Worm (Caenorhabditis elegans) whole organism, late embryonic: Measurements from ENCODE around the gene C27A7.9.
A peak's percentile ranks its signal among the peaks of the same experiment; 100 is the strongest.

Experiments
- C08G9.2 ChIP-seq: sonication (generic microtip); optimal IDR thresholded peaks from 2 replicates; lab custom pipeline; 2016; ENCODE audit warnings: mild to moderate bottlenecking, missing genetic modification characterization, moderate library complexity, missing compliant biosample characterization
- K02D7.2 ChIP-seq: sonication (generic microtip); optimal IDR thresholded peaks from 2 replicates; lab custom pipeline; 2017; ENCODE audit warnings: mild to moderate bottlenecking, missing genetic modification characterization, missing compliant biosample characterization
- ama-1 ChIP-seq: fragments of 150-350 bp; optimal IDR thresholded peaks from 2 replicates; lab custom pipeline; 2014
- ceh-14 ChIP-seq: sonication (generic microtip); optimal IDR thresholded peaks from 2 replicates; lab custom pipeline; 2016; ENCODE audit warnings: missing genotype, missing genetic modification characterization, missing compliant biosample characterization
- ceh-18 ChIP-seq: sonication (generic microtip); optimal IDR thresholded peaks from 2 replicates; lab custom pipeline; 2016; ENCODE audit warnings: missing genetic modification characterization, missing compliant biosample characterization
- ceh-22 ChIP-seq: sonication (generic microtip); optimal IDR thresholded peaks from 2 replicates; lab custom pipeline; 2017; ENCODE audit warnings: missing biosample characterization, missing genetic modification characterization
- ceh-24 ChIP-seq: sonication (generic microtip); optimal IDR thresholded peaks from 2 replicates; lab custom pipeline; 2016; ENCODE audit warnings: mild to moderate bottlenecking, missing genetic modification characterization, missing compliant biosample characterization
- ceh-31 ChIP-seq: sonication (generic microtip); optimal IDR thresholded peaks from 2 replicates; lab custom pipeline; 2016; ENCODE audit warnings: missing genetic modification characterization, missing compliant biosample characterization
- ceh-34 ChIP-seq: sonication (generic microtip); optimal IDR thresholded peaks from 2 replicates; lab custom pipeline; 2016; ENCODE audit warnings: mild to moderate bottlenecking, missing genetic modification characterization, missing compliant biosample characterization
- ceh-48 ChIP-seq: sonication (generic microtip); optimal IDR thresholded peaks from 2 replicates; lab custom pipeline; 2016; ENCODE audit warnings: missing genetic modification characterization, inconsistent platforms, missing compliant biosample characterization
- ceh-9 ChIP-seq: sonication (generic microtip); optimal IDR thresholded peaks from 2 replicates; lab custom pipeline; 2016; ENCODE audit warnings: mild to moderate bottlenecking, missing genetic modification characterization, inconsistent platforms, missing compliant biosample characterization
- che-1 ChIP-seq: sonication (generic microtip); optimal IDR thresholded peaks from 2 replicates; lab custom pipeline; 2016; ENCODE audit warnings: mild to moderate bottlenecking, missing genetic modification characterization, missing compliant biosample characterization
- dmd-4 ChIP-seq: sonication (generic microtip); optimal IDR thresholded peaks from 2 replicates; lab custom pipeline; 2016; ENCODE audit warnings: borderline replicate concordance, missing genetic modification characterization, missing compliant biosample characterization
- elt-4 ChIP-seq: sonication (generic microtip); optimal IDR thresholded peaks from 2 replicates; lab custom pipeline; 2016; ENCODE audit warnings: missing genetic modification characterization, missing compliant biosample characterization
- eyg-1 ChIP-seq: sonication (generic microtip); optimal IDR thresholded peaks from 2 replicates; lab custom pipeline; 2016; ENCODE audit warnings: missing genotype, missing genetic modification characterization, missing compliant biosample characterization
- fax-1 ChIP-seq: sonication (generic microtip); optimal IDR thresholded peaks from 2 replicates; lab custom pipeline; 2016; ENCODE audit warnings: missing genotype, missing genetic modification characterization, missing compliant biosample characterization
- fkh-10 ChIP-seq: fragments of 150-350 bp; optimal IDR thresholded peaks from 2 replicates; lab custom pipeline; 2014; ENCODE audit warnings: missing biosample characterization, missing genetic modification reagents, missing genetic modification characterization
- hlh-13 ChIP-seq: fragments of 200-800 bp; sonication (Bioruptor generic); optimal IDR thresholded peaks from 2 replicates; lab custom pipeline; 2018; ENCODE audit warnings: mild to moderate bottlenecking, missing genetic modification characterization, missing compliant biosample characterization
- hlh-15 ChIP-seq: sonication (generic microtip); optimal IDR thresholded peaks from 2 replicates; lab custom pipeline; 2016; ENCODE audit warnings: missing genetic modification characterization, missing compliant biosample characterization
- hlh-6 ChIP-seq: sonication (generic microtip); optimal IDR thresholded peaks from 2 replicates; lab custom pipeline; 2016; ENCODE audit warnings: missing genotype, missing genetic modification characterization, missing compliant biosample characterization
- lin-11 ChIP-seq: fragments of 200-800 bp; sonication (Bioruptor generic); optimal IDR thresholded peaks from 2 replicates; lab custom pipeline; 2018; ENCODE audit warnings: mild to moderate bottlenecking, missing genetic modification characterization, missing compliant biosample characterization
- madf-2 ChIP-seq: sonication (generic microtip); optimal IDR thresholded peaks from 2 replicates; lab custom pipeline; 2017; ENCODE audit warnings: missing genetic modification characterization, missing compliant biosample characterization
- nfya-1 ChIP-seq: sonication (generic microtip); optimal IDR thresholded peaks from 2 replicates; lab custom pipeline; 2017; ENCODE audit warnings: missing genetic modification characterization, mild to moderate bottlenecking, missing compliant biosample characterization, antibody characterized with exemption, moderate library complexity
- pag-3 ChIP-seq: sonication (generic microtip); optimal IDR thresholded peaks from 2 replicates; lab custom pipeline; 2016; ENCODE audit warnings: missing compliant biosample characterization, missing genetic modification characterization, borderline replicate concordance
- pax-1 ChIP-seq: fragments of 150-350 bp; optimal IDR thresholded peaks from 2 replicates; lab custom pipeline; 2014; ENCODE audit warnings: missing biosample characterization, missing genetic modification characterization
- pqm-1 ChIP-seq: sonication (generic microtip); optimal IDR thresholded peaks from 2 replicates; lab custom pipeline; 2016; ENCODE audit warnings: missing genetic modification characterization, missing compliant biosample characterization
- sox-4 ChIP-seq: sonication (generic microtip); optimal IDR thresholded peaks from 2 replicates; lab custom pipeline; 2017; ENCODE audit warnings: mild to moderate bottlenecking, missing genetic modification characterization, inconsistent platforms, missing compliant biosample characterization
- syd-9 ChIP-seq: sonication (generic microtip); optimal IDR thresholded peaks from 2 replicates; lab custom pipeline; 2016; ENCODE audit warnings: mild to moderate bottlenecking, missing genetic modification characterization, moderate library complexity, missing compliant biosample characterization
- tbx-2 ChIP-seq: sonication (generic microtip); optimal IDR thresholded peaks from 2 replicates; lab custom pipeline; 2016; ENCODE audit warnings: missing genetic modification characterization, missing compliant biosample characterization
- tbx-7 ChIP-seq: sonication (generic microtip); optimal IDR thresholded peaks from 2 replicates; lab custom pipeline; 2016; ENCODE audit warnings: missing genotype, missing genetic modification characterization, missing compliant biosample characterization
- unc-3 ChIP-seq, 2 experiments: fragments of 200-800 bp in 1 of 2; sonication (Bioruptor generic) in 1 of 2; sonication (generic microtip) in 1 of 2; conservative IDR thresholded peaks in 1 of 2; optimal IDR thresholded peaks in 1 of 2; 2 replicates each; pipeline versions ENCODE4 v1.3.6 to Lab custom; 2016 to 2022; ENCODE audit warnings: missing compliant biosample characterization in 2 of 2, missing genetic modification characterization in 2 of 2, missing genetic modification reagents in 1 of 2
- unc-42 ChIP-seq: sonication (generic microtip); optimal IDR thresholded peaks from 2 replicates; lab custom pipeline; 2016; ENCODE audit warnings: missing genotype, missing genetic modification characterization, missing compliant biosample characterization
- ztf-16 ChIP-seq: sonication (generic microtip); optimal IDR thresholded peaks from 2 replicates; lab custom pipeline; 2017; ENCODE audit warnings: missing genetic modification characterization, missing compliant biosample characterization

Gene C27A7.9

DNA sequence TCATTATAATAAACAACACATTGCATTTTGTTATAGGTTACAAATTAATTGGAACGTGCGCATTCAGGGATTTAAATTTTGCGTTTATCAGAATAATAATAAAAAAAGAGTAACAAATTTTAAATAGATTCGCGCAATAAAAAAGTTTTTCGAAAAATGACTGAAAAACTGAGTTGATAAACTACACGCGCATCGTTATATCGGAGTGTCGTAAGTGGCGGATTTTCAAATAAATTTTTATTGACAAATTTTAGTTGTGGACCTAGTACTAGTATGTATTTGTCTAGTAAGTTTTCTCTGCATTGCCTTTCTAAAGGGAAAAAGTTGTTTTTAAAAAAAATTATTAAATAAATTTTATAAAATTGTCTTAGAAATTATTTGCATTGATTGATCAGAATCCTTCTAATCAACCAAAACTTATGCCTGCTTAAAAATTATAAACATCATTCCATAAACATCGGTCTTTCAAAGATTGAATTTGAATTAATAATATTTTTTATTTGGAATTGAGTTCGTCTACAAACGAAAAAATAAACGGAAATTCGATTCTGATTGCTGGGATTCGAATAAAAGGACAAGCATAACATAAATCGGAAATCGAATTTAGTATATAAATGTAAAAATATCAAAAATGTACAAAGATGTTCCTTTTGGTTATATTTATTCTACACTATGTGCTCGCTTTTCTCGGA, 30.0 kb upstream of the C27A7.9 start, which contains the start of gene srd-4:
TSS of gene srd-4 (plus strand) at position 642 of the 692 bp plus-strand sequence.
- TF ChIP-seq dmd-4 (tag; lab: Kevin White, UChicago) (no peak), nfya-1 (tag; lab: Kevin White, UChicago) (peak; percentile 6)

DNA sequence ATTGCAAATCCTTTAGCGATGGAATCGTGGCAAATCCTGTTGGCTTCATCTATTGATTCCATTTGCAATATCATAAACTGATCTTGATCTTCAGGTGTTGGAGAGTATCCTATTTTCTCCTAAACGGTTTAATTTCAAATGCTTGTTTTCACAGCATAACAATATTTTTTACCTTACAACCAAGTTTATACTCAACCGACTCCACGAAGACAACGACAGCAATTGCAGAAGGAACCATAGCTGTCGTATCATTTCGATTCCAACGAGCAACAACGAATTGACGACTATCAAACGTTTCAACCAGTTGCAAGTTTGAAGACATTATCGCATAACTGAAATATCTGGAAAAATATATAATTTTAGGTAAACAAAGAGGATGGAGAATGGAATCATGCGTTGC, 29.4 kb upstream of the C27A7.9 start, which contains the start of gene usip-1:
TSS of gene usip-1 (minus strand) at position 341 of the 400 bp plus-strand sequence.
- no peak for TF ChIP-seq lin-11 (tag; lab: Kevin White, UChicago)
- TF ChIP-seq che-1: no peak
- no peak for TF ChIP-seq pqm-1 (tag; lab: Kevin White, UChicago)
- no peak for TF ChIP-seq ceh-31 (tag; lab: Kevin White, UChicago)
- no peak for TF ChIP-seq pax-1 (tag; lab: Kevin White, UChicago)
- no peak for TF ChIP-seq ceh-14 (tag; lab: Kevin White, UChicago)
- no peak for TF ChIP-seq ceh-48 (tag; lab: Kevin White, UChicago)
- no peak for TF ChIP-seq tbx-2 (tag; lab: Kevin White, UChicago)
- no peak for TF ChIP-seq syd-9
- no peak for TF ChIP-seq ztf-16
- TF ChIP-seq sox-4: no peak
- TF ChIP-seq unc-3 (GFP tag; conservative IDR thresholded peaks at IDR 0.05; lab: Robert Waterston, UW): no peak
- TF ChIP-seq unc-3 (tag; optimal IDR thresholded peaks at IDR 0.05; lab: Kevin White, UChicago): no peak
- no peak for TF ChIP-seq dmd-4 (tag; lab: Kevin White, UChicago)
- no peak for TF ChIP-seq ceh-24 (tag; lab: Kevin White, UChicago)
- no peak for TF ChIP-seq C08G9.2

DNA sequence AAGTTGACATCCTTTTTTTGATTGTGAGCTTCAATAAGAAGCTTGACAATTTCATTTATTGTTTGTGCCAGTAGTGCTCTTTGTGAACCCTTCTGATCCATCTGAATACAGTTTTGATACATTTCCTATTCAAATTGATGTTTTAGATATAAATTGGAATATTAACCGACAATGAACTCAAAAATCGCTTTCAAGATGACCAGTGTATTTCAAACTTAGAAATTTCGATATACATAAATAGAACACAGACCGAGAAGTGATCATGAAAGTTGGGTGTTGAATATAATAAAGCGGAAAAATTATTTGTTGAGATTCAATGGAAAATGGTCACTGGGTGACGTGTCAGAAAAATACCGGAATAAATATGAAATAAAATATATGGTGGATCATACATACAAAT, 26.9 kb upstream of the C27A7.9 start, which contains the start of gene elpc-3:
TSS of gene elpc-3 (minus strand) at position 101 of the 400 bp plus-strand sequence.
- TF ChIP-seq ceh-18 (tag; lab: Kevin White, UChicago): no peak
- no peak for TF ChIP-seq ceh-9
- TF ChIP-seq sox-4: no peak
- no peak for TF ChIP-seq pag-3 (tag; lab: Kevin White, UChicago)
- no peak for TF ChIP-seq unc-3 (GFP tag; conservative IDR thresholded peaks at IDR 0.05; lab: Robert Waterston, UW)
- no peak for TF ChIP-seq unc-3 (tag; optimal IDR thresholded peaks at IDR 0.05; lab: Kevin White, UChicago)
- TF ChIP-seq, all 69 proteins: peak for 0

ce11 chrV:12179338-12179737, 24.9 kb upstream of the C27A7.9 start, which contains the start of gene clec-224:
clec-224 (minus strand) TSS chrV:12179438.
- TF ChIP-seq ama-1 (lab: Kevin White, UChicago) (no peak), eyg-1 (tag; lab: Kevin White, UChicago) (no peak), ceh-34 (tag; lab: Kevin White, UChicago) (no peak), syd-9 (no peak), pag-3 (tag; lab: Kevin White, UChicago) (no peak), hlh-6 (tag; lab: Kevin White, UChicago) (no peak), tbx-7 (tag; lab: Kevin White, UChicago) (no peak), ceh-22 (tag; lab: Kevin White, UChicago) (no peak), unc-42 (tag; lab: Kevin White, UChicago) (no peak), K02D7.2 (tag; lab: Kevin White, UChicago) (no peak), hlh-13 (GFP tag; lab: Kevin White, UChicago) (no peak), C08G9.2 (no peak), hlh-15 (no peak), fax-1 (tag; lab: Kevin White, UChicago) (no peak), ceh-18 (tag; lab: Kevin White, UChicago) (no peak), elt-4 (tag; lab: Kevin White, UChicago) (no peak), che-1 (no peak), pqm-1 (tag; lab: Kevin White, UChicago) (no peak), fkh-10 (GFP tag; lab: Kevin White, UChicago) (no peak), madf-2 (tag; lab: Kevin White, UChicago) (no peak)
